Worm (Caenorhabditis elegans) whole organism, young adult: ENCODE measurements around the gene T27A10.5.

ENCODE experiments used
- B0019.2 ChIP-seq: fragments of 200-800 bp; sonication (Bioruptor generic); conservative IDR thresholded peaks from 2 replicates; pipeline ENCODE4 v1.3.6; 2022; ENCODE audit warnings: missing genetic modification reagents, missing genetic modification characterization, missing compliant biosample characterization
- F10E7.11 ChIP-seq: sonication (generic microtip); optimal IDR thresholded peaks from 2 replicates; lab custom pipeline; 2017; ENCODE audit warnings: mild to moderate bottlenecking, missing genetic modification characterization, moderate library complexity, missing compliant biosample characterization
- F52B5.7 ChIP-seq: sonication (generic microtip); optimal IDR thresholded peaks from 2 replicates; lab custom pipeline; 2016; ENCODE audit warnings: mild to moderate bottlenecking, missing genetic modification characterization, missing compliant biosample characterization
- Y53G8AR.9 ChIP-seq: fragments of 200-800 bp; sonication (Bioruptor generic); conservative IDR thresholded peaks from 2 replicates; pipeline ENCODE4 v1.3.6; 2022; ENCODE audit warnings: missing genetic modification reagents, missing genetic modification characterization, missing compliant biosample characterization
- Y67H2A.10 ChIP-seq: fragments of 200-800 bp; sonication (Bioruptor generic); conservative IDR thresholded peaks from 2 replicates; pipeline ENCODE4 v1.3.6; 2022; ENCODE audit warnings: missing genetic modification reagents, missing genetic modification characterization, missing compliant biosample characterization
- athp-1 ChIP-seq: sonication (generic microtip); optimal IDR thresholded peaks from 2 replicates; lab custom pipeline; 2017; ENCODE audit warnings: mild to moderate bottlenecking, missing genetic modification characterization, missing compliant biosample characterization
- attf-3 ChIP-seq: fragments of 200-800 bp; sonication (Bioruptor generic); conservative IDR thresholded peaks from 2 replicates; pipeline ENCODE4 v1.3.6; 2022; ENCODE audit warnings: missing genetic modification reagents, missing genetic modification characterization, missing compliant biosample characterization
- attf-6 ChIP-seq: fragments of 200-800 bp; sonication (Bioruptor generic); IDR thresholded peaks from 2 replicates; pipeline ENCODE4 v1.3.6; 2022; ENCODE audit warnings: missing genetic modification reagents, missing genetic modification characterization, missing compliant biosample characterization
- cebp-1 ChIP-seq, 2 experiments: fragments of 200-800 bp in 1 of 2; sonication (Bioruptor generic) in 1 of 2; sonication (generic microtip) in 1 of 2; IDR thresholded peaks in 1 of 2; optimal IDR thresholded peaks in 1 of 2; 2 replicates each; pipeline versions ENCODE4 v1.3.6 to Lab custom; 2017 to 2022; ENCODE audit warnings: missing compliant biosample characterization in 2 of 2, missing genetic modification characterization in 2 of 2, mild to moderate bottlenecking in 1 of 2, missing genetic modification reagents in 1 of 2, moderate library complexity in 1 of 2
- ceh-27 ChIP-seq: fragments of 200-800 bp; sonication (Bioruptor generic); optimal IDR thresholded peaks from 2 replicates; lab custom pipeline; 2018; ENCODE audit warnings: mild to moderate bottlenecking, missing genetic modification characterization, moderate library complexity, missing compliant biosample characterization
- ceh-40 ChIP-seq: fragments of 200-800 bp; sonication (Bioruptor generic); IDR thresholded peaks from 2 replicates; pipeline ENCODE4 v1.3.6; 2022; ENCODE audit warnings: missing genetic modification characterization, missing compliant biosample characterization
- dpl-1 ChIP-seq: fragments of 150-350 bp; optimal IDR thresholded peaks from 2 replicates; lab custom pipeline; 2014; ENCODE audit warnings: missing biosample characterization, missing genetic modification reagents, missing genetic modification characterization
- egl-44 ChIP-seq: fragments of 200-800 bp; sonication (Bioruptor generic); IDR thresholded peaks from 2 replicates; pipeline ENCODE4 v1.3.6; 2022; ENCODE audit warnings: missing genetic modification reagents, missing genetic modification characterization, missing compliant biosample characterization
- egrh-3 ChIP-seq: fragments of 200-800 bp; sonication (Bioruptor generic); IDR thresholded peaks from 2 replicates; pipeline ENCODE4 v1.3.6; 2022; ENCODE audit warnings: missing genetic modification reagents, missing genetic modification characterization, missing compliant biosample characterization
- hlh-26 ChIP-seq: fragments of 200-800 bp; sonication (Bioruptor generic); conservative IDR thresholded peaks from 2 replicates; pipeline ENCODE4 v1.3.6; 2022; ENCODE audit warnings: missing genetic modification reagents, missing genetic modification characterization, missing compliant biosample characterization
- let-526 ChIP-seq: fragments of 200-800 bp; sonication (Bioruptor generic); IDR thresholded peaks from 2 replicates; pipeline ENCODE4 v1.3.6; 2022; ENCODE audit warnings: missing genetic modification reagents, missing genetic modification characterization, missing compliant biosample characterization
- let-607 ChIP-seq, 2 experiments: fragments of 200-800 bp in 1 of 2; sonication (Bioruptor generic) in 1 of 2; sonication (generic microtip) in 1 of 2; optimal IDR thresholded peaks; 2 replicates each; lab custom pipeline; 2016 to 2018; ENCODE audit warnings: mild to moderate bottlenecking in 2 of 2, missing compliant biosample characterization in 2 of 2, missing genetic modification characterization in 2 of 2, moderate library complexity in 2 of 2, missing genotype in 1 of 2
- lin-35 ChIP-seq, 3 experiments: fragments of 150-350 bp in 2 of 3; sonication (generic microtip) in 1 of 3; optimal IDR thresholded peaks; 2 replicates each; lab custom pipeline; 2014 to 2018; ENCODE audit warnings: missing biosample characterization in 3 of 3, missing genetic modification characterization in 3 of 3, missing genetic modification reagents in 3 of 3
- lsl-1 ChIP-seq: fragments of 200-800 bp; sonication (Bioruptor generic); optimal IDR thresholded peaks from 2 replicates; lab custom pipeline; 2018; ENCODE audit warnings: mild to moderate bottlenecking, missing genetic modification characterization, moderate library complexity, missing compliant biosample characterization
- mel-28 ChIP-seq: sonication (generic microtip); optimal IDR thresholded peaks from 2 replicates; lab custom pipeline; 2016; ENCODE audit warnings: borderline replicate concordance, mild to moderate bottlenecking, missing genetic modification characterization, missing compliant biosample characterization
- mxl-1 ChIP-seq: sonication (generic microtip); optimal IDR thresholded peaks from 2 replicates; lab custom pipeline; 2016; ENCODE audit warnings: missing genetic modification characterization, missing compliant biosample characterization
- nfya-2 ChIP-seq: fragments of 200-800 bp; sonication (Bioruptor generic); IDR thresholded peaks from 2 replicates; pipeline ENCODE4 v1.3.6; 2022; ENCODE audit warnings: missing genetic modification reagents, missing genetic modification characterization, missing compliant biosample characterization
- nfyb-1 ChIP-seq: fragments of 200-800 bp; sonication (Bioruptor generic); IDR thresholded peaks from 2 replicates; pipeline ENCODE4 v1.3.6; 2022; ENCODE audit warnings: missing genetic modification reagents, missing genetic modification characterization, missing compliant biosample characterization
- nhr-90 ChIP-seq: sonication (generic microtip); optimal IDR thresholded peaks from 2 replicates; lab custom pipeline; 2016; ENCODE audit warnings: missing genotype, mild to moderate bottlenecking, missing genetic modification characterization, missing compliant biosample characterization
- pha-4 ChIP-seq: fragments of 150-350 bp; sonication (generic microtip); optimal IDR thresholded peaks from 2 replicates; lab custom pipeline; 2014; ENCODE audit warnings: missing biosample characterization, missing genetic modification reagents, missing genetic modification characterization
- rec-8 ChIP-seq, 2 experiments: sonication (generic microtip); optimal IDR thresholded peaks; 2 replicates each; lab custom pipeline; 2016; ENCODE audit warnings: mild to moderate bottlenecking in 2 of 2, missing genetic modification characterization in 2 of 2, missing genetic modification reagents in 2 of 2, missing genotype in 2 of 2, missing biosample characterization in 1 of 2, missing compliant biosample characterization in 1 of 2, moderate library complexity in 1 of 2
- repo-1 ChIP-seq: sonication (generic microtip); optimal IDR thresholded peaks from 2 replicates; lab custom pipeline; 2017; ENCODE audit warnings: mild to moderate bottlenecking, missing genetic modification characterization, missing compliant biosample characterization
- snpc-3.4 ChIP-seq: sonication (generic microtip); optimal IDR thresholded peaks from 2 replicates; lab custom pipeline; 2017; ENCODE audit warnings: missing genetic modification characterization, mild to moderate bottlenecking, missing compliant biosample characterization, antibody characterized with exemption, moderate library complexity, missing genotype, missing genetic modification reagents
- unc-62 ChIP-seq: fragments of 150-350 bp; optimal IDR thresholded peaks from 2 replicates; lab custom pipeline; 2014; ENCODE audit warnings: missing biosample characterization, missing genetic modification reagents, missing genetic modification characterization
- zfh-2 ChIP-seq: fragments of 200-800 bp; sonication (Bioruptor generic); conservative IDR thresholded peaks from 2 replicates; pipeline ENCODE4 v1.3.6; 2022; ENCODE audit warnings: missing genetic modification reagents, missing genetic modification characterization, missing compliant biosample characterization
- ztf-22 ChIP-seq: fragments of 200-800 bp; sonication (Bioruptor generic); optimal IDR thresholded peaks from 2 replicates; lab custom pipeline; 2018; ENCODE audit warnings: mild to moderate bottlenecking, missing genetic modification characterization, moderate library complexity, missing compliant biosample characterization
- ztf-25 ChIP-seq: fragments of 200-800 bp; sonication (Bioruptor generic); IDR thresholded peaks from 2 replicates; pipeline ENCODE4 v1.3.6; 2022; ENCODE audit warnings: missing genetic modification reagents, missing genetic modification characterization, missing compliant biosample characterization

The T27A10.5 gene

DNA sequence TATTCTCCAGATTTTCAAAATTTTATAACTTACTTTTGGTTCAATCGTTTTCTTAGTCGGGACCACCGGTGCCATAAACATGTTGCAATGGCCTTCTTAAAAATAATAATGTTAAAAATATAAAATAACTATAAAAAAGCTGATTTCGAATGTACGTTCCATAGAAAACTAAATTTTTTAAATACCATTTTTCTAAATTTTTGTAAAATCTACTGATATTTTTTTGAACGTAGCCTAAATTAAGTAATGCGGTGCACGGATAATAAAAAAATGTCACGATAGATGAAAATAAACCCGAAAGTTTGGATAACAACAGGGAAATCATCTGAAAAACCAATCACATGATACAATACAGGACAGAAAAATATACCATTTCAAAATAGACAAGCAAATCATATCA is at the start of gene T27A10.5:
TSS of gene T27A10.5 (minus strand) at position 101 of the 400 bp plus-strand sequence.
- no peak for TF ChIP-seq repo-1
- no peak for TF ChIP-seq Y67H2A.10 (GFP tag; lab: Robert Waterston, UW)
- TF ChIP-seq athp-1 (tag; lab: Kevin White, UChicago) = no peak
- no peak for TF ChIP-seq attf-3 (GFP tag; lab: Robert Waterston, UW)
- TF ChIP-seq ztf-22 = no peak
- no peak for TF ChIP-seq lin-35 (GFP tag; optimal IDR thresholded peaks at IDR 0.05; lab: Kevin White, UChicago)
- no peak for TF ChIP-seq Y53G8AR.9
- TF ChIP-seq lsl-1 (GFP tag; lab: Kevin White, UChicago) = no peak
- TF ChIP-seq dpl-1 (GFP tag; lab: Kevin White, UChicago) = no peak
- TF ChIP-seq snpc-3.4 = no peak
- TF ChIP-seq hlh-26 = no peak
- no peak for TF ChIP-seq egrh-3 (GFP tag; lab: Robert Waterston, UW)
- TF ChIP-seq let-526 = no peak
- no peak for TF ChIP-seq F52B5.7
- no peak for TF ChIP-seq mel-28 (tag; lab: Kevin White, UChicago)
- TF ChIP-seq nfya-2 (GFP tag; lab: Robert Waterston, UW) = no peak
- no peak for TF ChIP-seq pha-4 (tag; lab: Kevin White, UChicago)

DNA sequence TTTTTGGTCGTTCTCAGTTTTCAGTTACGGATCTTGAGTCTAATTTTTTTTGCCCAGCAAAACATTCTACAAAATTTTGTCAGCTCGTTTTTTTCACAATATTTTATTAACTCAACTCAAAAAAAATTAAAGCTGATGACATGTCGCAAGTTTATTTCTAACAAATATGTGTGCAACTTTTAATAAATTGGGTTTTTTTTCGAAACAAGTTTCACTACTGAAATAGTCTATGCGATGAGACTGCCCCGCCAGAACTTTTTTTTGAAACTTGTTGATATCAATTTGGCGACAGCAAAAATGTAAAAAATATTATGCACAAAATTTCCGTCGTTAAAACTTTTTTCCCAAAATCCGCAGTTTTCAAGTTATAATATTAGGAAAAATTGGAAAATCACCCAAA is 49.8 kb upstream of the T27A10.5 start, which contains the start of gene C18B2.2:
TSS of gene C18B2.2 (plus strand) at position 301 of the 400 bp plus-strand sequence.
- TF ChIP-seq lin-35 (GFP tag; optimal IDR thresholded peaks at IDR 0.05; lab: Kevin White, UChicago) (no peak), egl-44 (GFP tag; lab: Robert Waterston, UW) (no peak), zfh-2 (GFP tag; lab: Robert Waterston, UW) (no peak), unc-62 (GFP tag; lab: Kevin White, UChicago) (no peak)
- TF ChIP-seq, all 124 proteins: peak for 0

DNA sequence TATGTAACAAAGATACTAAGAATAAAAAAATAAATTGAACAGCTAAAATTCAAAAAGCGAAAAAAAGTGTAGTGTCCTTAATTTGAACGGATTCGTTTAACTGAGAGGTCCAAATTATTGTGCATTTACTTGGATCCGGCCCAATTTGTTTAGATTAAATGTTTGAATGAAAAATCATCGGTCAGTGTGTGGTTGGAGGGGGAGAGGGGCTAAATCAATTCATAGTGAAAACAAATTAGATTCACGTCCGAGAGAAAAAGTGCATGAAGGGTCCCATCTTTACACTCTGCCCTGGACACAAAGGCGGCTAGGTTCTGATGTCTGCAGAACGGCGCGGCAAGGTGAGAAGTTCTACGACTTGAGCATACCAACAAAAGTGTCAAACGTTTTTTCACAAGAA is 45.5 kb upstream of the T27A10.5 start:
- TF ChIP-seq ceh-40 (GFP tag; lab: Robert Waterston, UW) (no peak), egrh-3 (GFP tag; lab: Robert Waterston, UW) (no peak), nhr-90 (tag; lab: Kevin White, UChicago) (no peak), let-607 (tag; optimal IDR thresholded peaks at IDR 0.05; lab: Kevin White, UChicago) (no peak), nfyb-1 (no peak), F10E7.11 (tag; lab: Kevin White, UChicago) (no peak), mxl-1 (tag; lab: Kevin White, UChicago) (no peak)

DNA sequence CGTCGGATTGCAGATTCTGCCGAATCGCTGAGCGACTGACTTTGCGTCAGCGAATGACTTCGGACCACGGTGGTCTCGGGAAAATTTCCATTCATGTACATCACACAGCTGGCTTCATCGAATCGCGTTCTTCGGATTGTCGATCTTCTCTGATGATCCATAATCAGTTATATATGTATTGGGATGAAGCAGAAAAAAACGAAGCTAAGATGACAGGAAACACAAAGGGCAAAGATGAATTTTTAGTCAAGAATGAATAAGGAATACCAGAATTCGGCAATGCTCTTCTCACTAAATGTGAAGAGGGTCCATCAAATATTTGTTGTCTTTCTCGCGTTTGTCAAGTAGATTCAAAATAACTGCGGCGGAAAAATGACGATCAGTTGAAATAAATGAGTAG is 43.8 kb upstream of the T27A10.5 start, which contains the start of gene del-9:
TSS of gene del-9 (minus strand) at position 101 of the 400 bp plus-strand sequence.
- TF ChIP-seq rec-8 (tag; optimal IDR thresholded peaks at IDR 0.05; lab: Kevin White, UChicago) (no peak), cebp-1 (GFP tag; IDR thresholded peaks at IDR 0.05; lab: Robert Waterston, UW) (no peak), cebp-1 (tag; optimal IDR thresholded peaks at IDR 0.05; lab: Kevin White, UChicago) (no peak), B0019.2 (no peak), ceh-27 (GFP tag; lab: Kevin White, UChicago) (no peak), attf-6 (GFP tag; lab: Robert Waterston, UW) (no peak), F52B5.7 (no peak), ztf-25 (GFP tag; lab: Robert Waterston, UW) (no peak), mel-28 (tag; lab: Kevin White, UChicago) (no peak)
